Fruit fly (Drosophila melanogaster) whole organism, embryonic: ENCODE results near the gene scaf6.

Experiments used
- Atf-2 ChIP-seq: fragments of 200-800 bp; sonication (Bioruptor generic); optimal IDR thresholded peaks from 2 replicates; lab custom pipeline; 2016; ENCODE audit warnings: missing biosample characterization, missing genetic modification characterization
- Bdp1 ChIP-seq: fragments of 200-800 bp; sonication (Bioruptor generic); optimal IDR thresholded peaks from 3 replicates; lab custom pipeline; 2016; ENCODE audit warnings: missing biosample characterization, missing genetic modification characterization
- CG10959 ChIP-seq: fragments of 200-800 bp; sonication (Bioruptor generic); IDR thresholded peaks from 2 replicates; pipeline ENCODE4 v1.3.6; 2022; ENCODE audit warnings: missing biosample characterization, missing genetic modification characterization
- CG11456 ChIP-seq: fragments of 200-800 bp; sonication (Bioruptor generic); IDR thresholded peaks from 3 replicates; pipeline ENCODE4 v1.3.6; 2022; ENCODE audit warnings: missing biosample characterization, missing genetic modification characterization
- CG13296 ChIP-seq: fragments of 200-800 bp; sonication (Bioruptor generic); optimal IDR thresholded peaks from 3 replicates; lab custom pipeline; 2018; ENCODE audit warnings: missing biosample characterization, mild to moderate bottlenecking, missing genetic modification characterization
- CG14441 ChIP-seq: fragments of 200-800 bp; sonication (Bioruptor generic); IDR thresholded peaks from 2 replicates; pipeline ENCODE4 v1.3.6; 2022; ENCODE audit warnings: missing biosample characterization, missing genetic modification characterization
- CG15479 ChIP-seq: fragments of 200-800 bp; sonication (Bioruptor generic); optimal IDR thresholded peaks from 3 replicates; lab custom pipeline; 2019; ENCODE audit warnings: missing biosample characterization, mild to moderate bottlenecking, missing genetic modification characterization, moderate library complexity
- CG16779 ChIP-seq: fragments of 200-800 bp; sonication (Bioruptor generic); IDR thresholded peaks from 2 replicates; pipeline ENCODE4 v1.3.6; 2022; ENCODE audit warnings: missing biosample characterization, missing genetic modification characterization
- CG18599 ChIP-seq: fragments of 200-800 bp; sonication (Bioruptor generic); optimal IDR thresholded peaks from 3 replicates; lab custom pipeline; 2017; ENCODE audit warnings: missing biosample characterization, missing genetic modification characterization, mild to moderate bottlenecking, moderate library complexity, missing genetic modification reagents
- CG34224 ChIP-seq: fragments of 200-800 bp; sonication (Bioruptor generic); IDR thresholded peaks from 3 replicates; pipeline ENCODE4 v1.3.6; 2022; ENCODE audit warnings: missing biosample characterization, missing genetic modification characterization; ENCODE audit not compliant: partially characterized antibody
- CG3847 ChIP-seq: fragments of 200-800 bp; sonication (Bioruptor generic); IDR thresholded peaks from 2 replicates; pipeline ENCODE4 v1.3.6; 2022; ENCODE audit warnings: missing biosample characterization, missing genetic modification characterization
- CG5953 ChIP-seq: fragments of 200-800 bp; sonication (Bioruptor generic); IDR thresholded peaks from 2 replicates; pipeline ENCODE4 v1.3.6; 2022; ENCODE audit warnings: missing biosample characterization, missing genetic modification characterization
- CG7271 ChIP-seq: fragments of 200-800 bp; sonication (Bioruptor generic); optimal IDR thresholded peaks from 2 replicates; lab custom pipeline; 2018; ENCODE audit warnings: missing biosample characterization, mild to moderate bottlenecking, missing genetic modification characterization, moderate library complexity
- CG8089 ChIP-seq: fragments of 200-800 bp; sonication (Bioruptor generic); optimal IDR thresholded peaks from 3 replicates; lab custom pipeline; 2016; ENCODE audit warnings: missing biosample characterization, missing genetic modification characterization
- CG8359 ChIP-seq: fragments of 200-800 bp; sonication (Bioruptor generic); optimal IDR thresholded peaks from 2 replicates; lab custom pipeline; 2017; ENCODE audit warnings: missing biosample characterization, mild to moderate bottlenecking, missing genetic modification characterization, borderline replicate concordance
- CG9215 ChIP-seq: fragments of 200-800 bp; sonication (Bioruptor generic); IDR thresholded peaks from 2 replicates; pipeline ENCODE4 v1.3.6; 2022; ENCODE audit warnings: missing biosample characterization, missing genetic modification characterization
- CG9727 ChIP-seq: fragments of 200-800 bp; sonication (Bioruptor generic); optimal IDR thresholded peaks from 3 replicates; lab custom pipeline; 2017; ENCODE audit warnings: missing biosample characterization, mild to moderate bottlenecking, missing genetic modification characterization
- Chrac-16 ChIP-seq: fragments of 200-800 bp; sonication (Bioruptor generic); optimal IDR thresholded peaks from 3 replicates; lab custom pipeline; 2016; ENCODE audit warnings: missing biosample characterization, missing genetic modification characterization
- CkIIα-i1 ChIP-seq: fragments of 200-800 bp; sonication (Bioruptor generic); IDR thresholded peaks from 2 replicates; pipeline ENCODE4 v1.3.6; 2022; ENCODE audit warnings: missing biosample characterization, missing genetic modification characterization
- D ChIP-seq, 2 experiments: fragments of 200-800 bp in 1 of 2; fragments of >200 bp in 1 of 2; sonication (Bioruptor generic) in 1 of 2; optimal IDR thresholded peaks; 2 replicates in 1 of 2; 3 replicates in 1 of 2; lab custom pipeline; 2017; ENCODE audit warnings: mild to moderate bottlenecking in 1 of 2, missing biosample characterization in 1 of 2, missing genetic modification characterization in 1 of 2, missing genetic modification reagents in 1 of 2
- HLH3B ChIP-seq: fragments of 200-800 bp; sonication (Bioruptor generic); IDR thresholded peaks from 2 replicates; pipeline ENCODE4 v1.3.6; 2022; ENCODE audit warnings: missing biosample characterization, missing genetic modification characterization
- HLHmδ ChIP-seq: fragments of 200-800 bp; sonication (Bioruptor generic); optimal IDR thresholded peaks from 2 replicates; lab custom pipeline; 2018; ENCODE audit warnings: missing biosample characterization, mild to moderate bottlenecking, missing genetic modification characterization, moderate library complexity
- Lhr ChIP-seq: fragments of 200-800 bp; sonication (Bioruptor generic); optimal IDR thresholded peaks from 3 replicates; lab custom pipeline; 2017; ENCODE audit warnings: mild to moderate bottlenecking, missing biosample characterization, missing genetic modification reagents, missing genetic modification characterization
- MTF-1 ChIP-seq: fragments of 200-800 bp; sonication (Bioruptor generic); optimal IDR thresholded peaks from 2 replicates; lab custom pipeline; 2018; ENCODE audit warnings: missing biosample characterization, mild to moderate bottlenecking, missing genetic modification characterization, borderline replicate concordance
- Mad ChIP-seq: fragments of 200-800 bp; sonication (Bioruptor generic); optimal IDR thresholded peaks from 2 replicates; lab custom pipeline; 2016; ENCODE audit warnings: missing biosample characterization, missing genetic modification characterization
- Max ChIP-seq: fragments of 200-800 bp; sonication (Bioruptor generic); optimal IDR thresholded peaks from 2 replicates; lab custom pipeline; 2016; ENCODE audit warnings: missing biosample characterization, mild to moderate bottlenecking, missing genetic modification characterization
- Myb ChIP-seq: fragments of 200-800 bp; sonication (Bioruptor generic); optimal IDR thresholded peaks from 2 replicates; lab custom pipeline; 2016; ENCODE audit warnings: missing biosample characterization, missing genetic modification characterization
- Neu2 ChIP-seq: fragments of 200-800 bp; sonication (Bioruptor generic); optimal IDR thresholded peaks from 3 replicates; lab custom pipeline; 2016; ENCODE audit warnings: missing biosample characterization, missing genetic modification characterization, borderline replicate concordance
- Opbp ChIP-seq: fragments of 200-800 bp; sonication (Bioruptor generic); IDR thresholded peaks from 3 replicates; pipeline ENCODE4 v1.3.6; 2022; ENCODE audit warnings: missing biosample characterization, missing genetic modification characterization; ENCODE audit not compliant: partially characterized antibody
- Optix ChIP-seq: fragments of 200-800 bp; sonication (Bioruptor generic); IDR thresholded peaks from 3 replicates; pipeline ENCODE4 v1.3.6; 2022; ENCODE audit warnings: missing biosample characterization, missing genetic modification characterization
- bowl ChIP-seq: fragments of 200-800 bp; sonication (Bioruptor generic); IDR thresholded peaks from 2 replicates; pipeline ENCODE4 v1.3.6; 2022; ENCODE audit warnings: missing biosample characterization, missing genetic modification characterization
- cato ChIP-seq: fragments of 200-800 bp; sonication (Bioruptor generic); optimal IDR thresholded peaks from 2 replicates; lab custom pipeline; 2016; ENCODE audit warnings: missing biosample characterization, missing genetic modification characterization, borderline replicate concordance
- caup ChIP-seq: fragments of 200-800 bp; sonication (Bioruptor generic); optimal IDR thresholded peaks from 3 replicates; lab custom pipeline; 2017; ENCODE audit warnings: missing biosample characterization, mild to moderate bottlenecking, missing genetic modification characterization, moderate library complexity; ENCODE audit not compliant: severe bottlenecking
- dimm ChIP-seq: fragments of 200-800 bp; sonication (Bioruptor generic); IDR thresholded peaks from 2 replicates; pipeline ENCODE4 v1.3.6; 2022; ENCODE audit warnings: missing biosample characterization, missing genetic modification characterization
- dmrt99B ChIP-seq: fragments of 200-800 bp; sonication (Bioruptor generic); optimal IDR thresholded peaks from 2 replicates; lab custom pipeline; 2018; ENCODE audit warnings: missing biosample characterization, mild to moderate bottlenecking, missing genetic modification characterization, moderate library complexity
- eyg ChIP-seq: fragments of 200-800 bp; sonication (Bioruptor generic); optimal IDR thresholded peaks from 3 replicates; lab custom pipeline; 2016; ENCODE audit warnings: missing biosample characterization, missing genetic modification characterization
- gcm ChIP-seq: fragments of 200-800 bp; sonication (Bioruptor generic); optimal IDR thresholded peaks from 2 replicates; lab custom pipeline; 2019; ENCODE audit warnings: missing biosample characterization, mild to moderate bottlenecking, missing genetic modification characterization, moderate library complexity
- kay ChIP-seq: fragments of 200-800 bp; sonication (Bioruptor generic); optimal IDR thresholded peaks from 2 replicates; lab custom pipeline; 2016; ENCODE audit warnings: missing biosample characterization, missing genetic modification characterization
- lilli ChIP-seq: fragments of 200-800 bp; sonication (Bioruptor generic); optimal IDR thresholded peaks from 3 replicates; lab custom pipeline; 2016; ENCODE audit warnings: missing biosample characterization, missing genetic modification characterization
- lola ChIP-seq, 3 experiments: fragments of >200 bp in 2 of 3; fragments of 200-800 bp in 1 of 3; sonication (Bioruptor generic) in 1 of 3; optimal IDR thresholded peaks; 2 replicates each; lab custom pipeline; 2017 to 2019; ENCODE audit warnings: missing biosample characterization in 3 of 3, missing genetic modification characterization in 3 of 3, mild to moderate bottlenecking in 1 of 3, moderate library complexity in 1 of 3
- odd ChIP-seq: fragments of 200-800 bp; sonication (Bioruptor generic); optimal IDR thresholded peaks from 2 replicates; lab custom pipeline; 2017; ENCODE audit warnings: missing biosample characterization, mild to moderate bottlenecking, missing genetic modification characterization
- pzg ChIP-seq: fragments of 200-800 bp; sonication (Bioruptor generic); optimal IDR thresholded peaks from 3 replicates; lab custom pipeline; 2018; ENCODE audit warnings: missing biosample characterization, mild to moderate bottlenecking, missing genetic modification characterization, moderate library complexity
- salm ChIP-seq: fragments of 200-800 bp; sonication (Bioruptor generic); optimal IDR thresholded peaks from 2 replicates; lab custom pipeline; 2018; ENCODE audit warnings: missing biosample characterization, mild to moderate bottlenecking, missing genetic modification characterization
- so ChIP-seq: fragments of 200-800 bp; sonication (Bioruptor generic); IDR thresholded peaks from 3 replicates; pipeline ENCODE4 v1.3.6; 2022; ENCODE audit warnings: missing biosample characterization, missing genetic modification characterization
- ssp ChIP-seq: fragments of 200-800 bp; sonication (Bioruptor generic); IDR thresholded peaks from 2 replicates; pipeline ENCODE4 v1.3.6; 2022; ENCODE audit warnings: missing biosample characterization, missing genetic modification characterization
- sug ChIP-seq: fragments of 200-800 bp; optimal IDR thresholded peaks from 2 replicates; lab custom pipeline; 2019; ENCODE audit warnings: missing biosample characterization, mild to moderate bottlenecking, missing genetic modification characterization, moderate library complexity
- vvl ChIP-seq: fragments of 200-800 bp; sonication (Bioruptor generic); IDR thresholded peaks from 2 replicates; pipeline ENCODE4 v1.3.6; 2022; ENCODE audit warnings: missing biosample characterization, missing genetic modification characterization
- zf30C ChIP-seq: fragments of 200-800 bp; sonication (Bioruptor generic); optimal IDR thresholded peaks from 3 replicates; lab custom pipeline; 2018; ENCODE audit warnings: missing biosample characterization, mild to moderate bottlenecking, missing genetic modification characterization

Gene scaf6

dm6 chr3L:17050661-17051452 is 8.5 kb upstream of the scaf6 start (continued):
- TF ChIP-seq HLHmδ (no peak), kay (GFP tag; lab: Kevin White, UChicago) (no peak), CG8089 (GFP tag; lab: Kevin White, UChicago) (no peak), sug (tag; lab: Kevin White, UChicago) (no peak), Mad (GFP tag; lab: Kevin White, UChicago) (no peak), CG8359 (GFP tag; lab: Kevin White, UChicago) (no peak), bowl (no peak), salm (tag; lab: Kevin White, UChicago) (no peak), CG15479 (GFP tag; lab: Kevin White, UChicago) (no peak), cato (GFP tag; lab: Kevin White, UChicago) (no peak), CG16779 (GFP tag; lab: Robert Waterston, UW) (no peak), HLH3B (GFP tag; lab: Robert Waterston, UW) (no peak), CkIIα-i1 (no peak), Myb (GFP tag; lab: Kevin White, UChicago) (no peak), Optix (GFP tag; lab: Robert Waterston, UW) (no peak), CG14441 (GFP tag; lab: Robert Waterston, UW) (no peak), ssp (GFP tag; lab: Robert Waterston, UW) (no peak), so (GFP tag; lab: Robert Waterston, UW) (no peak), CG34224 (GFP tag; lab: Robert Waterston, UW) (no peak), zf30C (GFP tag; lab: Kevin White, UChicago) (no peak), CG18599 (no peak), Opbp (GFP tag; lab: Robert Waterston, UW) (peak; percentile 39; the same call in 1 of the 3 replicates), pzg (peak; percentile 52), odd (no peak), CG7271 (peak; percentile 6), CG13296 (GFP tag; lab: Kevin White, UChicago) (peak; percentile 7), CG11456 (no peak), D (optimal IDR thresholded peaks at IDR 0.05; lab: Kevin White, UChicago) (no peak), D (GFP tag; optimal IDR thresholded peaks at IDR 0.05; lab: Kevin White, UChicago) (no peak), CG3847 (GFP tag; lab: Robert Waterston, UW) (no peak), Neu2 (GFP tag; lab: Kevin White, UChicago) (no peak), Bdp1 (no peak), vvl (GFP tag; lab: Robert Waterston, UW) (peak; percentile 30; the same call in 1 of the 2 replicates), Chrac-16 (GFP tag; lab: Kevin White, UChicago) (no peak), dmrt99B (tag; lab: Kevin White, UChicago) (no peak), Lhr (GFP tag; lab: Kevin White, UChicago) (peak; percentile 12), lola (GFP tag; optimal IDR thresholded peaks at IDR 0.05; lab: Kevin White, UChicago) (no peak), CG5953 (GFP tag; lab: Robert Waterston, UW) (no peak), lilli (GFP tag; lab: Kevin White, UChicago) (no peak), MTF-1 (GFP tag; lab: Kevin White, UChicago) (no peak), CG9215 (GFP tag; lab: Robert Waterston, UW) (no peak), Atf-2 (GFP tag; lab: Kevin White, UChicago) (no peak), CG10959 (no peak), Max (GFP tag; lab: Kevin White, UChicago) (no peak), gcm (GFP tag; lab: Kevin White, UChicago) (no peak), CG9727 (no peak), dimm (GFP tag; lab: Robert Waterston, UW) (no peak), caup (GFP tag; lab: Kevin White, UChicago) (no peak), eyg (no peak)
